Fruit fly (Drosophila melanogaster) whole organism, adult: ENCODE data around the gene CG43845.

Source experiments
- CG11617 ChIP-seq: fragments of 200-800 bp; sonication (Bioruptor generic); optimal IDR thresholded peaks from 2 replicates; lab custom pipeline; 2017; ENCODE audit warnings: mild to moderate bottlenecking, missing biosample characterization, missing genetic modification reagents, missing genetic modification characterization
- CG12768 ChIP-seq: fragments of 200-800 bp; sonication (Bioruptor generic); optimal IDR thresholded peaks from 2 replicates; lab custom pipeline; 2017; ENCODE audit warnings: missing biosample characterization, missing genetic modification characterization, mild to moderate bottlenecking, moderate library complexity, missing genetic modification reagents
- CG14711 ChIP-seq: fragments of 200-800 bp; sonication (Bioruptor generic); optimal IDR thresholded peaks from 2 replicates; lab custom pipeline; 2018; ENCODE audit warnings: missing biosample characterization, mild to moderate bottlenecking, missing genetic modification characterization, moderate library complexity
- CG1620 ChIP-seq: fragments of 200-800 bp; sonication (Bioruptor generic); optimal IDR thresholded peaks from 2 replicates; lab custom pipeline; 2016; ENCODE audit warnings: missing biosample characterization, missing genetic modification characterization
- CG33017 ChIP-seq: fragments of 200-800 bp; sonication (Bioruptor generic); optimal IDR thresholded peaks from 2 replicates; lab custom pipeline; 2018; ENCODE audit warnings: missing biosample characterization, mild to moderate bottlenecking, missing genetic modification characterization, moderate library complexity
- CG5204 ChIP-seq: fragments of 200-800 bp; sonication (Bioruptor generic); optimal IDR thresholded peaks from 2 replicates; lab custom pipeline; 2016; ENCODE audit warnings: missing biosample characterization, missing genetic modification characterization
- CG7045 ChIP-seq: fragments of 200-800 bp; sonication (Bioruptor generic); optimal IDR thresholded peaks from 2 replicates; lab custom pipeline; 2017; ENCODE audit warnings: missing biosample characterization, mild to moderate bottlenecking, missing genetic modification characterization
- CG7101 ChIP-seq: fragments of 200-800 bp; sonication (Bioruptor generic); optimal IDR thresholded peaks from 2 replicates; lab custom pipeline; 2018; ENCODE audit warnings: missing biosample characterization, mild to moderate bottlenecking, missing genetic modification characterization, moderate library complexity
- Clk ChIP-seq: fragments of 200-800 bp; sonication (Bioruptor generic); optimal IDR thresholded peaks from 2 replicates; lab custom pipeline; 2017; ENCODE audit warnings: missing biosample characterization, missing genetic modification characterization
- Crg-1 ChIP-seq: fragments of 200-800 bp; sonication (Bioruptor generic); optimal IDR thresholded peaks from 2 replicates; lab custom pipeline; 2016; ENCODE audit warnings: missing biosample characterization, missing genetic modification characterization
- Hr96 ChIP-seq: fragments of 200-800 bp; sonication (Bioruptor generic); optimal IDR thresholded peaks from 2 replicates; lab custom pipeline; 2016; ENCODE audit warnings: missing biosample characterization, missing genetic modification characterization
- Mnt ChIP-seq: fragments of 200-800 bp; sonication (Bioruptor generic); optimal IDR thresholded peaks from 2 replicates; lab custom pipeline; 2016; ENCODE audit warnings: missing biosample characterization, mild to moderate bottlenecking, missing genetic modification characterization
- bab1 ChIP-seq: fragments of 200-800 bp; sonication (Bioruptor generic); optimal IDR thresholded peaks from 3 replicates; lab custom pipeline; 2019; ENCODE audit warnings: missing biosample characterization, mild to moderate bottlenecking, missing genetic modification characterization, moderate library complexity
- cic ChIP-seq: fragments of 200-800 bp; sonication (Bioruptor generic); optimal IDR thresholded peaks from 2 replicates; lab custom pipeline; 2017; ENCODE audit warnings: missing biosample characterization, mild to moderate bottlenecking, missing genetic modification characterization, moderate library complexity
- cnc ChIP-seq, 2 experiments: fragments of >200 bp; optimal IDR thresholded peaks; 2 replicates each; lab custom pipeline; 2017
- kay ChIP-seq: fragments of 200-800 bp; sonication (Bioruptor generic); peaks from one replicate; lab custom pipeline; 2016; ENCODE audit warnings: missing biosample characterization, missing genetic modification characterization, borderline replicate concordance
- ovo ChIP-seq: fragments of 200-800 bp; sonication (Bioruptor generic); optimal IDR thresholded peaks from 2 replicates; lab custom pipeline; 2016; ENCODE audit warnings: missing biosample characterization, missing genetic modification characterization
- pad ChIP-seq: fragments of 200-800 bp; sonication (Bioruptor generic); optimal IDR thresholded peaks from 3 replicates; lab custom pipeline; 2017; ENCODE audit warnings: missing biosample characterization, missing genetic modification characterization, mild to moderate bottlenecking, moderate library complexity, missing genetic modification reagents
- tj ChIP-seq: fragments of 200-800 bp; sonication (Bioruptor generic); optimal IDR thresholded peaks from 3 replicates; lab custom pipeline; 2017; ENCODE audit warnings: missing biosample characterization, mild to moderate bottlenecking, missing genetic modification characterization, moderate library complexity
- toe ChIP-seq: fragments of 200-800 bp; sonication (Bioruptor generic); optimal IDR thresholded peaks from 2 replicates; lab custom pipeline; 2016; ENCODE audit warnings: missing biosample characterization, missing genetic modification characterization

Gene CG43845

DNA sequence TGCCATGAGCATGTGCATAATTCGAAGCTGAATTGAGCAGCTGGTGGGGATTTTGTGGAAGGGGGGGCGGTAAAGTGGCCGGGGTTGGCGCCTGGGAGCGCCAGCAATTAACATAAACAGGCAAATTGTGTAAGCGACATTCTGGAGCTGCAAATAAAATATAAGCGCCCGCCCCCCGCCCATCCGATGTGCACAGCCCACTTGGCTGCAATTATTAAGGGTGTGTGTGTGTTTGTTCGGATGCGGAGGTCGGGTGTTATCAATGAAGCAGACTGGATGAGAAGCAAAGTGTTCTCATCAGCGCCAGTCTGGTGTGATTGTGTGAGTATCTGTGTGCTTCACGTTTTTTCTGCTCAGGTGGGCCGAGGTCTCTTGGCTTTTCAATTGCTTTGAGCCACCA lies 3.1 kb downstream of the CG43845 start:
- TF ChIP-seq toe (GFP tag; lab: Kevin White, UChicago) (no peak), cic (GFP tag; lab: Kevin White, UChicago) (peak; percentile 25), CG7101 (tag; lab: Kevin White, UChicago) (no peak), Hr96 (GFP tag; lab: Kevin White, UChicago) (no peak)

dm6 chr3R:5518627-5519026 lies 4.3 kb downstream of the CG43845 start:
- no peak for TF ChIP-seq Crg-1 (GFP tag; lab: Kevin White, UChicago)
- no peak for TF ChIP-seq CG33017 (tag; lab: Kevin White, UChicago)
- no peak for TF ChIP-seq CG14711 (tag; lab: Kevin White, UChicago)
- no peak for TF ChIP-seq CG7045 (GFP tag; lab: Kevin White, UChicago)
- no peak for TF ChIP-seq pad
- no peak for TF ChIP-seq CG5204 (GFP tag; lab: Kevin White, UChicago)
- TF ChIP-seq CG7101 (tag; lab: Kevin White, UChicago) = no peak
- TF ChIP-seq cic (GFP tag; lab: Kevin White, UChicago) = no peak
- no peak for TF ChIP-seq CG12768
- TF ChIP-seq kay = no peak
- peak; percentile 35 for TF ChIP-seq tj (GFP tag; lab: Kevin White, UChicago)
- peak; percentile 6 for TF ChIP-seq bab1 (GFP tag; lab: Kevin White, UChicago)
- TF ChIP-seq toe (GFP tag; lab: Kevin White, UChicago) = no peak
- TF ChIP-seq Mnt (GFP tag; lab: Kevin White, UChicago) = no peak

DNA sequence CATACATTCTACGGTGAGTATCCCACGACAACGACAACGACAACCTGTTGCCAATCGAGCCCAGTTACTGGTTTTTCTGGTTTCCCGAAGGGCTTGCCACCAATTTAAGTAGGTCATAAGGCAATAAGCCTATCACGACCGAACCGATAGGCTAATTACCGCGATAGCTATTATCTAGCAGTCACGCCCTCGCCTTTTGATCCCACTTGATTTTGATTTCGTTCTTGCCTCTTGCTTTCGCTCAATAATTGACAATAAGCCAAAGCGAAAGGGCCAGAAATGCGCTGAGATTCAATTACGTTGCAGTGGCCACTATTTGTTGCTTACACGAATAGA lies 5.1 kb downstream of the CG43845 start:
- TF ChIP-seq ovo (GFP tag; lab: Kevin White, UChicago) = no peak

dm6 chr3R:5517002-5517875 lies 5.7 kb downstream of the CG43845 start, which contains the start of gene Itpr:
Gene Itpr, plus strand, starts transcription at chr3R:5517117.
- TF ChIP-seq CG7045 (GFP tag; lab: Kevin White, UChicago) (peak; percentile 47), CG5204 (GFP tag; lab: Kevin White, UChicago) (no peak), ovo (GFP tag; lab: Kevin White, UChicago) (peak; percentile 95), CG7101 (tag; lab: Kevin White, UChicago) (no peak), Mnt (GFP tag; lab: Kevin White, UChicago) (peak; percentile 76), CG33017 (tag; lab: Kevin White, UChicago) (no peak), CG12768 (peak; percentile 63), bab1 (GFP tag; lab: Kevin White, UChicago) (peak; percentile 37), Crg-1 (GFP tag; lab: Kevin White, UChicago) (peak; percentile 14), tj (GFP tag; lab: Kevin White, UChicago) (peak; percentile 68), CG11617 (peak; percentile 31), kay (peak; percentile 69), CG14711 (tag; lab: Kevin White, UChicago) (no peak), cic (GFP tag; lab: Kevin White, UChicago) (peak; percentile 83), Hr96 (GFP tag; lab: Kevin White, UChicago) (no peak), Clk (no peak), CG1620 (no peak), cnc (optimal IDR thresholded peaks at IDR 0.05; lab: Kevin White, UChicago) (peak; percentile 68 to 77), toe (GFP tag; lab: Kevin White, UChicago) (no peak), pad (peak; percentile 23)

- no peak for TF ChIP-seq Mnt (GFP tag; lab: Kevin White, UChicago)
- TF ChIP-seq bab1 (GFP tag; lab: Kevin White, UChicago) = no peak
- TF ChIP-seq CG14711 (tag; lab: Kevin White, UChicago) = no peak
- no peak for TF ChIP-seq Clk
- no peak for TF ChIP-seq CG7101 (tag; lab: Kevin White, UChicago)
- no peak for TF ChIP-seq kay
- TF ChIP-seq CG1620 = no peak
- no peak for TF ChIP-seq CG7045 (GFP tag; lab: Kevin White, UChicago)
- no peak for TF ChIP-seq CG11617
- no peak for TF ChIP-seq Crg-1 (GFP tag; lab: Kevin White, UChicago)
- TF ChIP-seq CG33017 (tag; lab: Kevin White, UChicago) = no peak
- TF ChIP-seq tj (GFP tag; lab: Kevin White, UChicago) = no peak
- TF ChIP-seq CG12768 = no peak
- no peak for TF ChIP-seq toe (GFP tag; lab: Kevin White, UChicago)
- no peak for TF ChIP-seq cnc (optimal IDR thresholded peaks at IDR 0.05; lab: Kevin White, UChicago)
- no peak for TF ChIP-seq Hr96 (GFP tag; lab: Kevin White, UChicago)
- TF ChIP-seq CG5204 (GFP tag; lab: Kevin White, UChicago) = no peak
These were observed 6.3 kb downstream of the CG43845 start for dm6 chr3R:5516582-5517001.

DNA sequence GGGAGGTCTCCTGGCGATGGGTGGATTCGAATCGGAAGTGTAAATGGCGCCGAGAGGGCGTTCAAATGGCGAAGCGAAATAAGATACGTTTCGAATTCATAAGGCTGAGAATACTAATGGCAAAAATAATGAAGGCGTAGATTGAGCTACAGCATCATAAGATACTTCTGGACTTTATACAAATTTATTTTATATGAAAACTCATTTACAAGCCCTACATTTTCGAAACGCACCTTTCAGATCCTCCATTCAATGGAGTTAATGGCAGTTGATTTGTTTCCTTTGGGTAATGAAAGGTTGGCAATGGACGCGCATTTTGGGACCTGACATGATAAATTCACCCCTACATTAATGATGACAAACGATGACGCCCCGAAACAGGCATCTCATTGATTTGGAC lies 8.2 kb downstream of the CG43845 start:
- no peak for TF ChIP-seq bab1 (GFP tag; lab: Kevin White, UChicago)
- no peak for TF ChIP-seq cnc (optimal IDR thresholded peaks at IDR 0.05; lab: Kevin White, UChicago)
